Worm (Caenorhabditis elegans) whole organism, L4 larva: Measurements from ENCODE around the gene C02B8.7.

ENCODE experiments used
- ZK337.2 ChIP-seq: fragments of 200-800 bp; sonication (Bioruptor generic); IDR thresholded peaks from 2 replicates; pipeline ENCODE4 v1.3.6; 2022; ENCODE audit warnings: missing genetic modification reagents, missing genetic modification characterization, missing compliant biosample characterization
- ces-1 ChIP-seq: fragments of 150-350 bp; sonication (generic microtip); optimal IDR thresholded peaks from 4 replicates; lab custom pipeline; 2014; ENCODE audit warnings: missing biosample characterization, missing genetic modification reagents, missing genetic modification characterization
- snpc-4 ChIP-seq: fragments of 150-350 bp; optimal IDR thresholded peaks from 2 replicates; lab custom pipeline; 2014; ENCODE audit warnings: missing biosample characterization, missing genetic modification characterization
- unc-130 ChIP-seq: sonication (generic microtip); optimal IDR thresholded peaks from 2 replicates; lab custom pipeline; 2016; ENCODE audit warnings: missing genetic modification reagents, missing genetic modification characterization, missing compliant biosample characterization

DNA sequence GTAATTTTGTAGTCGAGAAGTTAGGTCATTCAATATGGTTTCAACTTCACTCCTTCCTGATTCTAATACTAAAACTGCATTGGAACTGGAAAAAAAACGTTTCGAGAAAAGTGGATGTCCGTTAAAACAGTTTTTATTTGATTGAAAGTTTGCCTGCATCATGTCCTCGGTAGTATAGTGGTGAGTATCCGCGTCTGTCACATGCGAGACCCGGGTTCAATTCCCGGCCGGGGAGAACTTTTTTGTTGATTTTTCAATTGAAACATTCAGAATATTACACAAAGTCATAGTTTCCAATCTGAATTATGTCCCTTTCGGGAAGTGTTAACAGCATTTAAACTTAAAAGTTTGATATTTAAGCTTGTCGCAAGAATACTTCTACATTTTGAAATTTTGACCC, 11.3 kb upstream of the C02B8.7 start:
- TF ChIP-seq ces-1 (GFP tag; lab: Kevin White, UChicago) (no peak), ZK337.2 (GFP tag; lab: Robert Waterston, UW) (no peak), snpc-4 (tag; lab: Kevin White, UChicago) (no peak), unc-130 (GFP tag; lab: Kevin White, UChicago) (no peak)
